Worm (Caenorhabditis elegans) whole organism, L1 larva: ENCODE data around the gene F28F8.7.

ENCODE experiments used
- C34B4.2 ChIP-seq: sonication (generic microtip); optimal IDR thresholded peaks from 2 replicates; lab custom pipeline; 2017; ENCODE audit warnings: mild to moderate bottlenecking, missing genetic modification characterization, missing compliant biosample characterization
- Y116A8C.19 ChIP-seq: sonication (generic microtip); optimal IDR thresholded peaks from 2 replicates; lab custom pipeline; 2016; ENCODE audit warnings: missing compliant biosample characterization, missing genetic modification characterization, borderline replicate concordance
- aha-1 ChIP-seq: fragments of 150-350 bp; optimal IDR thresholded peaks from 2 replicates; lab custom pipeline; 2014; ENCODE audit warnings: missing biosample characterization, missing genetic modification characterization
- alr-1 ChIP-seq: fragments of 200-800 bp; sonication (Bioruptor generic); optimal IDR thresholded peaks from 2 replicates; lab custom pipeline; 2018; ENCODE audit warnings: borderline replicate concordance, mild to moderate bottlenecking, missing genetic modification characterization, missing compliant biosample characterization
- blmp-1 ChIP-seq: fragments of 150-350 bp; optimal IDR thresholded peaks from 2 replicates; lab custom pipeline; 2014; ENCODE audit warnings: missing biosample characterization, missing genetic modification characterization
- ceh-8 ChIP-seq: fragments of 200-800 bp; sonication (Bioruptor generic); optimal IDR thresholded peaks from 2 replicates; lab custom pipeline; 2018; ENCODE audit warnings: mild to moderate bottlenecking, missing genetic modification characterization, moderate library complexity, missing compliant biosample characterization
- ceh-82 ChIP-seq, 3 experiments: fragments of 150-350 bp in 1 of 3; sonication (generic microtip) in 2 of 3; optimal IDR thresholded peaks; 2 replicates each; lab custom pipeline; 2014 to 2017; ENCODE audit warnings: missing biosample characterization in 3 of 3, missing genetic modification characterization in 3 of 3
- ceh-88 ChIP-seq: fragments of 200-800 bp; sonication (Bioruptor generic); IDR thresholded peaks from 2 replicates; pipeline ENCODE4 v1.3.6; 2022; ENCODE audit warnings: missing genetic modification characterization, missing compliant biosample characterization
- ces-1 ChIP-seq: fragments of 150-350 bp; optimal IDR thresholded peaks from 2 replicates; lab custom pipeline; 2014; ENCODE audit warnings: missing biosample characterization, missing genetic modification reagents, missing genetic modification characterization
- dpl-1 ChIP-seq, 3 experiments: fragments of 150-350 bp in 2 of 3; sonication (generic microtip) in 1 of 3; optimal IDR thresholded peaks; 2 replicates each; lab custom pipeline; 2014 to 2017; ENCODE audit warnings: missing biosample characterization in 3 of 3, missing genetic modification characterization in 3 of 3, missing genetic modification reagents in 3 of 3
- efl-1 ChIP-seq, 4 experiments: fragments of 150-350 bp; optimal IDR thresholded peaks in 3 of 4; peaks in 1 of 4; 1 replicate in 1 of 4; 2 replicates in 3 of 4; lab custom pipeline; 2014; ENCODE audit warnings: missing biosample characterization in 2 of 4, missing genetic modification characterization in 2 of 4, missing genetic modification reagents in 2 of 4
- efl-3 ChIP-seq: fragments of 200-800 bp; sonication (Bioruptor generic); optimal IDR thresholded peaks from 2 replicates; lab custom pipeline; 2018; ENCODE audit warnings: mild to moderate bottlenecking, missing genetic modification characterization, missing compliant biosample characterization
- egl-13 ChIP-seq: sonication (generic microtip); optimal IDR thresholded peaks from 2 replicates; lab custom pipeline; 2016; ENCODE audit warnings: missing genotype, missing genetic modification reagents, missing genetic modification characterization, missing compliant biosample characterization
- egl-27 ChIP-seq, 2 experiments: fragments of 150-350 bp in 1 of 2; sonication (generic microtip); optimal IDR thresholded peaks; 3 replicates each; lab custom pipeline; 2017 to 2018; ENCODE audit warnings: missing biosample characterization in 2 of 2, missing genetic modification characterization in 2 of 2, missing genetic modification reagents in 2 of 2
- elt-2 ChIP-seq: sonication (generic microtip); optimal IDR thresholded peaks from 2 replicates; lab custom pipeline; 2016; ENCODE audit warnings: missing genetic modification characterization, mild to moderate bottlenecking, inconsistent platforms, missing compliant biosample characterization, missing genetic modification reagents
- ets-5 ChIP-seq: fragments of 200-800 bp; sonication (Bioruptor generic); IDR thresholded peaks from 2 replicates; pipeline ENCODE4 v1.3.6; 2022; ENCODE audit warnings: missing genetic modification characterization, missing compliant biosample characterization
- fkh-10 ChIP-seq: sonication (generic microtip); optimal IDR thresholded peaks from 2 replicates; lab custom pipeline; 2017; ENCODE audit warnings: missing biosample characterization, missing genetic modification reagents, missing genetic modification characterization
- fkh-4 ChIP-seq: sonication (generic microtip); optimal IDR thresholded peaks from 2 replicates; lab custom pipeline; 2016; ENCODE audit warnings: missing compliant biosample characterization, missing genetic modification characterization, borderline replicate concordance
- fkh-8 ChIP-seq: sonication (generic microtip); optimal IDR thresholded peaks from 2 replicates; lab custom pipeline; 2016; ENCODE audit warnings: mild to moderate bottlenecking, missing genetic modification characterization, missing compliant biosample characterization
- hlh-17 ChIP-seq: fragments of 200-800 bp; sonication (Bioruptor generic); optimal IDR thresholded peaks from 2 replicates; lab custom pipeline; 2018; ENCODE audit warnings: missing genetic modification characterization, mild to moderate bottlenecking, missing compliant biosample characterization, moderate library complexity, borderline replicate concordance
- hlh-4 ChIP-seq: sonication (generic microtip); optimal IDR thresholded peaks from 2 replicates; lab custom pipeline; 2016; ENCODE audit warnings: mild to moderate bottlenecking, missing genetic modification characterization, missing compliant biosample characterization
- jun-1 ChIP-seq: fragments of 150-350 bp; optimal IDR thresholded peaks from 2 replicates; lab custom pipeline; 2014; ENCODE audit warnings: missing biosample characterization, missing genetic modification reagents, missing genetic modification characterization
- lin-39 ChIP-seq: fragments of 150-350 bp; optimal IDR thresholded peaks from 2 replicates; lab custom pipeline; 2014; ENCODE audit warnings: missing biosample characterization, missing genetic modification reagents, missing genetic modification characterization
- mef-2 ChIP-seq: fragments of 150-350 bp; optimal IDR thresholded peaks from 2 replicates; lab custom pipeline; 2014; ENCODE audit warnings: missing biosample characterization, missing genetic modification characterization
- nhr-12 ChIP-seq: sonication (generic microtip); optimal IDR thresholded peaks from 2 replicates; lab custom pipeline; 2017; ENCODE audit warnings: missing biosample characterization, missing genetic modification characterization
- nhr-20 ChIP-seq: sonication (generic microtip); optimal IDR thresholded peaks from 2 replicates; lab custom pipeline; 2016; ENCODE audit warnings: mild to moderate bottlenecking, missing genetic modification characterization, missing compliant biosample characterization
- nhr-28 ChIP-seq: fragments of 150-350 bp; optimal IDR thresholded peaks from 2 replicates; lab custom pipeline; 2014; ENCODE audit warnings: missing biosample characterization, missing genetic modification characterization
- nhr-77 ChIP-seq: fragments of 150-350 bp; optimal IDR thresholded peaks from 2 replicates; lab custom pipeline; 2014; ENCODE audit warnings: missing biosample characterization, missing genetic modification characterization
- nhr-90 ChIP-seq: sonication (generic microtip); optimal IDR thresholded peaks from 2 replicates; lab custom pipeline; 2016; ENCODE audit warnings: mild to moderate bottlenecking, missing genetic modification characterization, missing compliant biosample characterization; ENCODE audit not compliant: poor library complexity
- skn-1 ChIP-seq: fragments of 150-350 bp; optimal IDR thresholded peaks from 2 replicates; lab custom pipeline; 2014; ENCODE audit warnings: missing biosample characterization, missing genetic modification characterization
- snpc-4 ChIP-seq: fragments of 150-350 bp; optimal IDR thresholded peaks from 2 replicates; lab custom pipeline; 2014; ENCODE audit warnings: missing biosample characterization, missing genetic modification characterization
- snu-23 ChIP-seq: sonication (generic microtip); optimal IDR thresholded peaks from 2 replicates; lab custom pipeline; 2016; ENCODE audit warnings: missing genetic modification characterization, missing compliant biosample characterization
- sup-37 ChIP-seq: fragments of 200-800 bp; sonication (Bioruptor generic); optimal IDR thresholded peaks from 2 replicates; lab custom pipeline; 2018; ENCODE audit warnings: mild to moderate bottlenecking, missing genetic modification characterization, missing compliant biosample characterization
- unc-62 ChIP-seq: fragments of 150-350 bp; optimal IDR thresholded peaks from 2 replicates; lab custom pipeline; 2014; ENCODE audit warnings: missing biosample characterization, missing genetic modification reagents, missing genetic modification characterization
- ztf-11 ChIP-seq, 2 experiments: sonication (generic microtip); optimal IDR thresholded peaks; 2 replicates each; lab custom pipeline; 2016 to 2017; ENCODE audit warnings: missing genetic modification characterization in 2 of 2, missing biosample characterization in 1 of 2, missing compliant biosample characterization in 1 of 2
- ztf-4 ChIP-seq: fragments of 150-350 bp; optimal IDR thresholded peaks from 2 replicates; lab custom pipeline; 2014; ENCODE audit warnings: missing biosample characterization, missing genetic modification characterization

The F28F8.7 gene

DNA sequence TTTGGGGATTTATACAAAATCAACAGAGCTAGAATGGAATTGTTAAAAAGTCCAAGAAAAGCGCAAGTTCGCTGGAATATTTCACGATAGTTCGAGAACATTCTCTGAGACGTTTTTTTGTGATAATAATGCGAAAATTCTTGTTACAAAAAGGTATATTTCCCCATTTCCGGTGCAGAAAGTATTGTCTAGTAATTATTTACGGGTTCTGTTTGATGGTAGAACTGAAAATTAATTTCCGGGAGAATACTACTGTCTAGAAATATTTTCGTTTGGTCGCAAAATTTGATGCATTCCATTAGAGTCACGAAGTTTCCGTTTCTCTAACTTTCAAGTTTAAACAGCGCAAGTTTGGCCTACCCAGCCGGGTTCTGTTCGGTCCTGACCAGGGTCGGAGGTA, 39.1 kb upstream of the F28F8.7 start, which contains the start of gene str-248:
TSS of gene str-248 (minus strand) at position 101 of the 400 bp plus-strand sequence.
- TF ChIP-seq ceh-82 (tag; optimal IDR thresholded peaks at IDR 0.05; lab: Kevin White, UChicago) (no peak), hlh-17 (no peak), Y116A8C.19 (tag; lab: Kevin White, UChicago) (no peak), fkh-4 (tag; lab: Kevin White, UChicago) (no peak), snu-23 (no peak), elt-2 (tag; lab: Kevin White, UChicago) (no peak), nhr-90 (tag; lab: Kevin White, UChicago) (no peak), C34B4.2 (no peak), nhr-28 (tag; lab: Kevin White, UChicago) (no peak), nhr-20 (tag; lab: Kevin White, UChicago) (no peak), nhr-12 (tag; lab: Kevin White, UChicago) (no peak), dpl-1 (GFP tag; optimal IDR thresholded peaks at IDR 0.05; lab: Kevin White, UChicago) (no peak), ztf-4 (no peak), nhr-77 (tag; lab: Kevin White, UChicago) (no peak), ces-1 (GFP tag; lab: Kevin White, UChicago) (no peak), hlh-4 (tag; lab: Kevin White, UChicago) (no peak), fkh-10 (GFP tag; lab: Kevin White, UChicago) (no peak)
- TF ChIP-seq, all 84 proteins: peak for 0

DNA sequence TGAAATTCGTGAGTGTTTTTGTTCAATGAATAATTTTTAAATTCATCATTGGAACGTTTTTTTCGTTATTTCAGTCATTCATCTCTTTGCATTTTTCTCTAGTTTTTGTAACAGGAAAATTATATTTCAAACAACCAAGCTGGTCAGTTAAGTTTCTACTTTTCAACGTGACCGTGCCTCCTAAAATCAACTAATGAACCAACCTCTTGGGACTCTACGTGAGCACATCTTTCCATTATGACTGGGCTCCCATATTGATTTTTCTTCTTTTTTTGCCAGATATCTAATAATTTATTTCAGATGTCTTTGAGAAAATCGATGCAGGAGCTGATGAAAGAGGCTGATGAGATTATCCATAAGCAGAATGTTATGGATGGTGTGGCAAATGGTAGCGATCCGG, 35.1 kb upstream of the F28F8.7 start, which contains the start of gene C55A1.11:
TSS of gene C55A1.11 (plus strand) at position 301 of the 400 bp plus-strand sequence.
- TF ChIP-seq ets-5 (GFP tag; lab: Robert Waterston, UW), result no peak
- TF ChIP-seq unc-62 (GFP tag; lab: Kevin White, UChicago), result no peak
- TF ChIP-seq jun-1 (tag; lab: Kevin White, UChicago), result no peak
- TF ChIP-seq efl-1 (optimal IDR thresholded peaks at IDR 0.05; lab: Kevin White, UChicago), result no peak
- TF ChIP-seq efl-1 (GFP tag; optimal IDR thresholded peaks at IDR 0.05 in 1 of 2; lab: Kevin White, UChicago), result peak in 1 of 2 experiments; percentile 32

DNA sequence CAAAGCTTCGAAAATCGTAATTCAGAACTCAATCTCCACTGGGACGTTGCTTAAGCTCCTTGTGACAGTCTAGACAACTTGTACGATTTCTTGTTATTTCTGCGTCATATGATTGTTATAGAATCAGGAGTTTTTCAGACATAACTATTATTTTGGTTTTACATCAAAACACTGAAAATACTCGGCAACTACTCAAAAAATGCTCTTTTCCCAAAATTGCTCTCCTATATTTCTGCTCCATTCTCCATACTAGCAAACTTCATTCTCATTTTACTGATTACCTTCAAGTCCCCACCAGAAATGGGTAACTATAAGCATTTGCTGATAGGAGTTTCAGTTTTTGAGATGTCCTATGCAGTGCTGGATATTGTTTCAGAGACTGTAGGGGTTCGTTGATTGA, 31.1 kb upstream of the F28F8.7 start, which contains the start of gene C55A1.1:
TSS of gene C55A1.1 (plus strand) at position 301 of the 400 bp plus-strand sequence.
- TF ChIP-seq skn-1 (tag; lab: Kevin White, UChicago) (no peak), aha-1 (tag; lab: Kevin White, UChicago) (no peak), ceh-88 (no peak), blmp-1 (no peak), efl-3 (GFP tag; lab: Kevin White, UChicago) (no peak), sup-37 (GFP tag; lab: Kevin White, UChicago) (no peak), ztf-11 (tag; optimal IDR thresholded peaks at IDR 0.05; lab: Kevin White, UChicago) (no peak), egl-13 (tag; lab: Kevin White, UChicago) (no peak), ceh-8 (GFP tag; lab: Kevin White, UChicago) (no peak), fkh-8 (tag; lab: Kevin White, UChicago) (no peak), alr-1 (tag; lab: Kevin White, UChicago) (no peak)

DNA sequence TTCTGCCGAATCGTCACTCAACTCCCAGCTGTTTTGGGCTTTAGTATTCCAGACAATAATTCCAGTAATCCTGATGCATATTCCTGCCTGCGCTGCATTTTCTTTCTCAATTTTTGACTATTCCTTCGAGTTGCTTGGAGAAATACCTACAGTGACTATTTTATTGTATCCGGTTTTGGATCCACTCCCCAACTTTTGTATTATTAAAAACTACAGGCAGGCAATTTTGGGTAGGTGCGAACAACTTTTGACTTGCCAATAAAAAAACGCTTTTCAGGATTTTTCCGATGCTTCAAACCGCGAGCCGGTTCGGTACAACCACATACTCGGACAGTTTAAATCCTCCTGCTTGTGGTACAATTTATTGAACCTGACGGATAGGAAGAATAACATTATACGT, 24.1 kb upstream of the F28F8.7 start:
- no peak for TF ChIP-seq egl-27 (tag; optimal IDR thresholded peaks at IDR 0.05; lab: Kevin White, UChicago)
- TF ChIP-seq snpc-4, result no peak
- no peak for TF ChIP-seq sup-37 (GFP tag; lab: Kevin White, UChicago)
- no peak for TF ChIP-seq lin-39 (tag; lab: Kevin White, UChicago)
- TF ChIP-seq mef-2 (tag; lab: Kevin White, UChicago), result no peak
- no peak for TF ChIP-seq ces-1 (GFP tag; lab: Kevin White, UChicago)
- no peak for TF ChIP-seq Y116A8C.19 (tag; lab: Kevin White, UChicago)
